Fruit fly (Drosophila melanogaster): ENCODE data around the gene Alp11.

The Alp11 gene

dm6 chrX:15578043-15578442 lies 9.5 kb upstream of the Alp11 start, which contains the start of the genes cerv and CG7872 (continued):
- peak; percentile 59 for TF ChIP-seq Jarid2 (GFP tag; optimal IDR thresholded peaks at IDR 0.05)
- peak; percentile 58; the same call in 1 of the 3 replicates for TF ChIP-seq CG7963 (GFP tag; IDR thresholded peaks at IDR 0.05; ENCODE audit: partially characterized antibody)
- TF ChIP-seq Sry-β (GFP tag; optimal IDR thresholded peaks at IDR 0.05), result no peak
- TF ChIP-seq tap (tag; optimal IDR thresholded peaks at IDR 0.05), result no peak
- TF ChIP-seq Sry-δ (GFP tag; optimal IDR thresholded peaks at IDR 0.05), result peak; percentile 71
- TF ChIP-seq dpn (GFP tag; optimal IDR thresholded peaks at IDR 0.05), result peak in 1 of 2 experiments; percentile 17
- peak; percentile 51 for TF ChIP-seq HmgZ (tag; optimal IDR thresholded peaks at IDR 0.05)
- TF ChIP-seq lola (GFP tag; optimal IDR thresholded peaks at IDR 0.05), result no peak
- no peak for TF ChIP-seq ken (GFP tag; IDR thresholded peaks at IDR 0.05)
- no peak for TF ChIP-seq Fer3 (tag; optimal IDR thresholded peaks at IDR 0.05)
- TF ChIP-seq Scr (GFP tag; IDR thresholded peaks at IDR 0.05; ENCODE audit: partially characterized antibody), result peak; percentile 66
- no peak for TF ChIP-seq tgo (GFP tag; IDR thresholded peaks at IDR 0.05)
- TF ChIP-seq Ets97D (GFP tag; optimal IDR thresholded peaks at IDR 0.05), result peak; percentile 41
- TF ChIP-seq CG30020 (tag; optimal IDR thresholded peaks at IDR 0.05), result peak; percentile 19
- TF ChIP-seq amos (GFP tag; IDR thresholded peaks at IDR 0.05; ENCODE audit: partially characterized antibody), result peak; percentile 71
- TF ChIP-seq CG2712 (tag; optimal IDR thresholded peaks at IDR 0.05), result peak; percentile 3
- TF ChIP-seq nerfin-1 (tag; optimal IDR thresholded peaks at IDR 0.05), result no peak
- TF ChIP-seq ci (GFP tag; IDR thresholded peaks at IDR 0.05), result 0 out of 3 replicates have a peak, but pooled peaks have one; percentile 12
- peak; percentile 79 for TF ChIP-seq Opbp (GFP tag; IDR thresholded peaks at IDR 0.05; ENCODE audit: partially characterized antibody)
- peak; percentile 1 for TF ChIP-seq nmo (GFP tag; optimal IDR thresholded peaks at IDR 0.05)
- peak; percentile 54 for TF ChIP-seq MESR4 (GFP tag; optimal IDR thresholded peaks at IDR 0.05)
- TF ChIP-seq CG3995 (GFP tag; optimal IDR thresholded peaks at IDR 0.05), result peak; percentile 58
- peak; percentile 48; the same call in 1 of the 3 replicates for TF ChIP-seq Doc3 (GFP tag; IDR thresholded peaks at IDR 0.05; ENCODE audit: partially characterized antibody)
- no peak for TF ChIP-seq Hmr (GFP tag; optimal IDR thresholded peaks at IDR 0.05)
- TF ChIP-seq Dp (GFP tag; optimal IDR thresholded peaks at IDR 0.05), result peak; percentile 44
- peak; percentile 63 for TF ChIP-seq CG15514 (GFP tag; optimal IDR thresholded peaks at IDR 0.05)
- peak; percentile 45 for TF ChIP-seq CG12659 (GFP tag; optimal IDR thresholded peaks at IDR 0.05)

- TF ChIP-seq B-H1 (GFP tag; IDR thresholded peaks at IDR 0.05) (peak; percentile 87), CG7963 (GFP tag; IDR thresholded peaks at IDR 0.05; ENCODE audit: partially characterized antibody) (no peak), Sox100B (GFP tag; optimal IDR thresholded peaks at IDR 0.05) (no peak), Ets97D (GFP tag; optimal IDR thresholded peaks at IDR 0.05) (peak; percentile 58), CG11504 (tag; optimal IDR thresholded peaks at IDR 0.05) (peak; percentile 88), hb (GFP tag; IDR thresholded peaks at IDR 0.05; ENCODE audit: partially characterized antibody) (no peak), CG17568 (GFP tag; optimal IDR thresholded peaks at IDR 0.05) (no peak), CG4854 (GFP tag; optimal IDR thresholded peaks at IDR 0.05) (peak; percentile 90), Six4 (GFP tag; optimal IDR thresholded peaks at IDR 0.05) (peak; percentile 76), jing (GFP tag; optimal IDR thresholded peaks at IDR 0.05) (peak; percentile 80), nerfin-1 (tag; optimal IDR thresholded peaks at IDR 0.05) (peak; percentile 73), dm (GFP tag; optimal IDR thresholded peaks at IDR 0.05) (peak; percentile 85), corto (GFP tag; optimal IDR thresholded peaks at IDR 0.05) (peak; percentile 89), usp (GFP tag; optimal IDR thresholded peaks at IDR 0.05) (no peak), CG17361 (GFP tag; IDR thresholded peaks at IDR 0.05) (peak; percentile 86), cg (GFP tag; optimal IDR thresholded peaks at IDR 0.05) (no peak), Bteb2 (GFP tag; optimal IDR thresholded peaks at IDR 0.05) (peak; percentile 90), CG3065 (GFP tag; optimal IDR thresholded peaks at IDR 0.05) (peak; percentile 84), insv (GFP tag; optimal IDR thresholded peaks at IDR 0.05) (peak in 1 of 2 experiments; percentile 51), CG15269 (tag; optimal IDR thresholded peaks at IDR 0.05) (peak; percentile 94), CG11723 (GFP tag; optimal IDR thresholded peaks at IDR 0.05) (peak; percentile 83), lilli (GFP tag; optimal IDR thresholded peaks at IDR 0.05) (peak; percentile 97), CG1602 (GFP tag; optimal IDR thresholded peaks at IDR 0.05) (peak; percentile 84), dmrt99B (tag; optimal IDR thresholded peaks at IDR 0.05) (peak; percentile 89), tx (GFP tag; optimal IDR thresholded peaks at IDR 0.05) (peak; percentile 87)
These were observed 8.0 kb upstream of the Alp11 start for dm6 chrX:15579579-15579978.

Data from whole organism, embryonic.